Worm (Caenorhabditis elegans): ENCODE results near the gene K09B11.5.

The K09B11.5 gene

ce11 chrIV:13388779-13389178 lies 45.0 kb downstream of the K09B11.5 start:
- no peak for TF ChIP-seq tab-1 (GFP tag; IDR thresholded peaks at IDR 0.05)

ce11 chrIV:13386903-13387302 lies 46.9 kb downstream of the K09B11.5 start, which contains the start of gene lsm-3:
TSS of gene lsm-3 (plus strand) at chrIV:13387203.
- TF ChIP-seq flt-1 (GFP tag; IDR thresholded peaks at IDR 0.05) (no peak), cog-1 (tag; optimal IDR thresholded peaks at IDR 0.05) (no peak), med-1 (GFP tag; optimal IDR thresholded peaks at IDR 0.05; ENCODE audit: insufficient read depth) (no peak), ztf-29 (GFP tag; IDR thresholded peaks at IDR 0.05) (no peak), klf-2 (GFP tag; conservative IDR thresholded peaks at IDR 0.05) (no peak), T22C8.4 (GFP tag; IDR thresholded peaks at IDR 0.05) (no peak), ztf-23 (GFP tag; IDR thresholded peaks at IDR 0.05) (no peak), tab-1 (GFP tag; IDR thresholded peaks at IDR 0.05) (no peak)

- TF ChIP-seq flt-1 (GFP tag; IDR thresholded peaks at IDR 0.05) (peak; percentile 86), klf-2 (GFP tag; conservative IDR thresholded peaks at IDR 0.05) (peak; percentile 80), cog-1 (tag; optimal IDR thresholded peaks at IDR 0.05) (peak; percentile 24), ref-1 (GFP tag; conservative IDR thresholded peaks at IDR 0.05) (no peak), tab-1 (GFP tag; IDR thresholded peaks at IDR 0.05) (peak; percentile 54; the same call in 1 of the 2 replicates), T22C8.4 (GFP tag; IDR thresholded peaks at IDR 0.05) (no peak), ztf-29 (GFP tag; IDR thresholded peaks at IDR 0.05) (peak; percentile 79), ztf-23 (GFP tag; IDR thresholded peaks at IDR 0.05) (peak; percentile 82; the same call in 1 of the 2 replicates), med-1 (GFP tag; optimal IDR thresholded peaks at IDR 0.05; ENCODE audit: insufficient read depth) (peak; percentile 88)
Observed at ce11 chrIV:13386043-13386442, 47.8 kb downstream of the K09B11.5 start, which contains the start of the genes Y62E10A.20, Y62E10A.23 and mdt-9. TSS of gene Y62E10A.20 (minus strand) at chrIV:13386091. TSS of gene Y62E10A.23 (plus strand) at chrIV:13386324. TSS of gene mdt-9 (plus strand) at chrIV:13386380.

ce11 chrIV:13383763-13384436 lies 49.9 kb downstream of the K09B11.5 start, which contains the start of gene rab-19:
TSS of gene rab-19 (minus strand) at chrIV:13384386.
- TF ChIP-seq T22C8.4 (GFP tag; IDR thresholded peaks at IDR 0.05) (no peak), flt-1 (GFP tag; IDR thresholded peaks at IDR 0.05) (no peak)

- TF ChIP-seq flt-1 (GFP tag; IDR thresholded peaks at IDR 0.05), result no peak
- TF ChIP-seq klf-2 (GFP tag; conservative IDR thresholded peaks at IDR 0.05), result no peak
- no peak for TF ChIP-seq med-1 (GFP tag; optimal IDR thresholded peaks at IDR 0.05; ENCODE audit: insufficient read depth)
- no peak for TF ChIP-seq ref-1 (GFP tag; conservative IDR thresholded peaks at IDR 0.05)
- no peak for TF ChIP-seq ztf-23 (GFP tag; IDR thresholded peaks at IDR 0.05)
- TF ChIP-seq tab-1 (GFP tag; IDR thresholded peaks at IDR 0.05), result no peak
- no peak for TF ChIP-seq ztf-29 (GFP tag; IDR thresholded peaks at IDR 0.05)
Observed at ce11 chrIV:13381823-13382222, 52.0 kb downstream of the K09B11.5 start, which contains the start of gene emc-3. TSS of gene emc-3 (minus strand) at chrIV:13381923.

All from whole organism, midembryonic.